Fruit fly (Drosophila melanogaster): ENCODE measurements around the gene Nipsnap.

Nipsnap gene

DNA sequence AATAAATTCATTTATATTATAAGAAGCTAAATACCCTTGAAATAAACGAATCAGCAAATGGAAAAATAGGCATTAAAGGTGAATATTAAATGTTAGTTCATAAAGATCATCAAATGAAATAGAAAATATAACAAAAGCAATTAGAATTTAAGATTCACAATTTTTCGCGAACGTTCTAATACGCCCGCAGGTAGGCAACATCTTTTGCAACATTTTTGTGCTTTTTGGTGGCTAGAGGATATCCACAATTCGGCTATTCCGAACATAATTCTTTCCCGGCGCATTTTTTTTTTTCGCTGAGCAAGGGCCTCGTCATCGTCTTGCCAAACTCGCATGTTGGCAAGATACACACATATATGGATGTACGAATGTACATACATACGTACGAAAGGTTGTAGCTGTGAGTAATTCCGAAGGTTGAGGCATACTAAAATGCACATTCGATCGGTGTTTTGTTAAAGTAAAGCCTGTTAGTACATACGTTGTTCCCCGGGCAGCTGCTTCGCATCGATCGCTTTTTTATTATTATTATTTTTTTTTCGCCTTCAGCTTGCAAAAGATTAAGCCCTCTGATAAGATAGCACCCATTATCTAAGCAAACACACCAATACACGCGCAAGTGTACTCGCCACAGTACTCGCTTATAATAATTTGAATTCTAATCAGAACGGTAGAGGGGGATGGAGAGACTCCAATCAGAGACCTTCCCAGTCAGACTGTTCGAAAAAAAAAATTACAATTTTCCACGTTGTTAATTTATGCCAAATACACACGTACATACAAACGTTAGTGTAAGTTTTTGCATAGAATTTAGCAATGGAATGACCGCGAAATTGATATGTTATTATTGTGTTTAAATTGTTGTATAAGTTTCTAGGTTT is 29.2 kb upstream of the Nipsnap start (continued):
- TF ChIP-seq CG12659 (GFP tag; optimal IDR thresholded peaks at IDR 0.05) = peak; percentile 6
- peak; percentile 76 for TF ChIP-seq D19A (tag; optimal IDR thresholded peaks at IDR 0.05)
- TF ChIP-seq Chrac-16 (GFP tag; optimal IDR thresholded peaks at IDR 0.05) = peak; percentile 14
- TF ChIP-seq CG17361 (GFP tag; IDR thresholded peaks at IDR 0.05) = no peak
- TF ChIP-seq Antp (GFP tag; optimal IDR thresholded peaks at IDR 0.05) = peak; percentile 25
- peak; percentile 31 for TF ChIP-seq BtbVII (GFP tag; optimal IDR thresholded peaks at IDR 0.05)
- TF ChIP-seq D19B (GFP tag; optimal IDR thresholded peaks at IDR 0.05) = peak; percentile 69
- 0 out of 2 replicates have a peak, but pooled peaks have one; percentile 23 for TF ChIP-seq CG3847 (GFP tag; IDR thresholded peaks at IDR 0.05)
- peak; percentile 63 for TF ChIP-seq Meics (GFP tag; optimal IDR thresholded peaks at IDR 0.05)
- no peak for TF ChIP-seq Trl (optimal IDR thresholded peaks at IDR 0.05)
- TF ChIP-seq Trl (GFP tag; optimal IDR thresholded peaks at IDR 0.05) = no peak
- TF ChIP-seq Ptx1 (GFP tag; IDR thresholded peaks at IDR 0.05) = no peak
- no peak for TF ChIP-seq CG8944 (GFP tag; optimal IDR thresholded peaks at IDR 0.05)
- TF ChIP-seq Rfx (GFP tag; IDR thresholded peaks at IDR 0.05) = peak; percentile 57; the same call in 1 of the 2 replicates
- TF ChIP-seq mirr (GFP tag; optimal IDR thresholded peaks at IDR 0.05) = peak; percentile 25
- no peak for TF ChIP-seq sqz (GFP tag; optimal IDR thresholded peaks at IDR 0.05)
- peak; percentile 34 for TF ChIP-seq sug (tag; optimal IDR thresholded peaks at IDR 0.05)
- peak; percentile 14 for TF ChIP-seq CG12769 (tag; optimal IDR thresholded peaks at IDR 0.05)
- TF ChIP-seq PHDP (tag; optimal IDR thresholded peaks at IDR 0.05) = peak; percentile 22
- peak; percentile 14 for TF ChIP-seq schlank (tag; optimal IDR thresholded peaks at IDR 0.05)
- peak; percentile 2 for TF ChIP-seq Fer3 (tag; optimal IDR thresholded peaks at IDR 0.05)
- TF ChIP-seq Med (GFP tag) = peak; percentile 86
- TF ChIP-seq bcd (GFP tag; optimal IDR thresholded peaks at IDR 0.05) = peak; percentile 28
- TF ChIP-seq Lhr (GFP tag; optimal IDR thresholded peaks at IDR 0.05) = no peak
- TF ChIP-seq Usf (GFP tag; optimal IDR thresholded peaks at IDR 0.05) = peak; percentile 7
- TF ChIP-seq insv (GFP tag; optimal IDR thresholded peaks at IDR 0.05) = peak; percentile 34 to 92
- peak; percentile 50 for TF ChIP-seq Hmr (GFP tag; optimal IDR thresholded peaks at IDR 0.05)
- no peak for TF ChIP-seq nau (GFP tag; optimal IDR thresholded peaks at IDR 0.05)
- TF ChIP-seq Side (GFP tag; optimal IDR thresholded peaks at IDR 0.05) = peak; percentile 1
- TF ChIP-seq gro (GFP tag; optimal IDR thresholded peaks at IDR 0.05) = peak; percentile 28
- TF ChIP-seq CG11504 (tag; optimal IDR thresholded peaks at IDR 0.05) = peak; percentile 52
- peak; percentile 26 for TF ChIP-seq gcm2 (GFP tag; optimal IDR thresholded peaks at IDR 0.05)
- TF ChIP-seq CG2678 (tag; optimal IDR thresholded peaks at IDR 0.05) = peak; percentile 60
- TF ChIP-seq CG7786 (GFP tag; optimal IDR thresholded peaks at IDR 0.05) = peak; percentile 41
- peak; percentile 58 for TF ChIP-seq mam (GFP tag; optimal IDR thresholded peaks at IDR 0.05)
- no peak for TF ChIP-seq Sry-β (GFP tag; optimal IDR thresholded peaks at IDR 0.05)
- TF ChIP-seq Ets97D (GFP tag; optimal IDR thresholded peaks at IDR 0.05) = no peak
- peak; percentile 49 for TF ChIP-seq CG18599 (GFP tag; optimal IDR thresholded peaks at IDR 0.05)
- TF ChIP-seq CG9932 (GFP tag; IDR thresholded peaks at IDR 0.05) = peak; percentile 40; the same call in 1 of the 2 replicates
- TF ChIP-seq Hey (tag; optimal IDR thresholded peaks at IDR 0.05) = no peak
- peak; percentile 38 for TF ChIP-seq CG3281 (GFP tag; optimal IDR thresholded peaks at IDR 0.05)
- TF ChIP-seq CG33557 (GFP tag; optimal IDR thresholded peaks at IDR 0.05) = no peak
- TF ChIP-seq CoRest (tag; optimal IDR thresholded peaks at IDR 0.05) = peak; percentile 17
- peak; percentile 56 for TF ChIP-seq CG7839 (tag; optimal IDR thresholded peaks at IDR 0.05)
- peak; percentile 20 for TF ChIP-seq CG30403 (GFP tag; optimal IDR thresholded peaks at IDR 0.05)
- peak; percentile 45; the same call in 1 of the 2 replicates for TF ChIP-seq CG14014 (GFP tag; IDR thresholded peaks at IDR 0.05)
- TF ChIP-seq caup (GFP tag; optimal IDR thresholded peaks at IDR 0.05; ENCODE audit: severe bottlenecking) = peak; percentile 2
- peak; percentile 56 for TF ChIP-seq lilli (GFP tag; optimal IDR thresholded peaks at IDR 0.05)

Data from whole organism, embryonic.